Fruit fly (Drosophila melanogaster) whole organism, embryonic: Measurements from ENCODE around the gene CG12016.

ENCODE experiments used
- Bdp1 ChIP-seq: fragments of 200-800 bp; sonication (Bioruptor generic); optimal IDR thresholded peaks from 3 replicates; lab custom pipeline; 2016; ENCODE audit warnings: missing biosample characterization, missing genetic modification characterization
- Blimp-1 ChIP-seq: fragments of 200-800 bp; sonication (Bioruptor generic); optimal IDR thresholded peaks from 3 replicates; lab custom pipeline; 2018; ENCODE audit warnings: missing biosample characterization, missing genetic modification characterization, mild to moderate bottlenecking, moderate library complexity, missing genetic modification reagents
- CG11247 ChIP-seq: fragments of 200-800 bp; sonication (Bioruptor generic); IDR thresholded peaks from 2 replicates; pipeline ENCODE4 v1.3.6; 2022; ENCODE audit warnings: missing biosample characterization, missing genetic modification characterization
- CG1233 ChIP-seq: fragments of 200-800 bp; sonication (Bioruptor generic); optimal IDR thresholded peaks from 4 replicates; lab custom pipeline; 2018; ENCODE audit warnings: missing biosample characterization, mild to moderate bottlenecking, missing genetic modification characterization
- CG12744 ChIP-seq: fragments of 200-800 bp; sonication (Bioruptor generic); optimal IDR thresholded peaks from 2 replicates; lab custom pipeline; 2016; ENCODE audit warnings: missing biosample characterization, missing genetic modification characterization
- CG13296 ChIP-seq: fragments of 200-800 bp; sonication (Bioruptor generic); optimal IDR thresholded peaks from 3 replicates; lab custom pipeline; 2018; ENCODE audit warnings: missing biosample characterization, mild to moderate bottlenecking, missing genetic modification characterization
- CG13424 ChIP-seq: fragments of 200-800 bp; sonication (Bioruptor generic); optimal IDR thresholded peaks from 2 replicates; lab custom pipeline; 2019; ENCODE audit warnings: missing biosample characterization, mild to moderate bottlenecking, missing genetic modification characterization, moderate library complexity
- CG1602 ChIP-seq: fragments of 200-800 bp; sonication (Bioruptor generic); optimal IDR thresholded peaks from 3 replicates; lab custom pipeline; 2016; ENCODE audit warnings: missing biosample characterization, missing genetic modification characterization
- CG17385 ChIP-seq: fragments of 200-800 bp; sonication (Bioruptor generic); optimal IDR thresholded peaks from 3 replicates; lab custom pipeline; 2018; ENCODE audit warnings: missing biosample characterization, mild to moderate bottlenecking, missing genetic modification characterization
- CG18599 ChIP-seq: fragments of 200-800 bp; sonication (Bioruptor generic); optimal IDR thresholded peaks from 3 replicates; lab custom pipeline; 2017; ENCODE audit warnings: missing biosample characterization, missing genetic modification characterization, mild to moderate bottlenecking, moderate library complexity, missing genetic modification reagents
- CG2875 ChIP-seq: fragments of 200-800 bp; sonication (Bioruptor generic); optimal IDR thresholded peaks from 2 replicates; lab custom pipeline; 2017; ENCODE audit warnings: missing biosample characterization, mild to moderate bottlenecking, missing genetic modification characterization, missing genetic modification reagents
- CG2889 ChIP-seq: fragments of 200-800 bp; sonication (Bioruptor generic); IDR thresholded peaks from 3 replicates; pipeline ENCODE4 v1.3.6; 2022; ENCODE audit warnings: missing biosample characterization, missing genetic modification characterization
- CG3838 ChIP-seq: fragments of 200-800 bp; sonication (Bioruptor generic); optimal IDR thresholded peaks from 3 replicates; lab custom pipeline; 2016; ENCODE audit warnings: missing biosample characterization, missing genetic modification characterization
- CG7271 ChIP-seq: fragments of 200-800 bp; sonication (Bioruptor generic); optimal IDR thresholded peaks from 2 replicates; lab custom pipeline; 2018; ENCODE audit warnings: missing biosample characterization, mild to moderate bottlenecking, missing genetic modification characterization, moderate library complexity
- CG7556 ChIP-seq: fragments of 200-800 bp; sonication (Bioruptor generic); optimal IDR thresholded peaks from 2 replicates; lab custom pipeline; 2017; ENCODE audit warnings: missing biosample characterization, mild to moderate bottlenecking, missing genetic modification characterization
- CG7745 ChIP-seq: fragments of 200-800 bp; sonication (Bioruptor generic); optimal IDR thresholded peaks from 2 replicates; lab custom pipeline; 2018; ENCODE audit warnings: missing biosample characterization, mild to moderate bottlenecking, missing genetic modification characterization, moderate library complexity
- CG8281 ChIP-seq: fragments of 200-800 bp; sonication (Bioruptor generic); optimal IDR thresholded peaks from 2 replicates; lab custom pipeline; 2018; ENCODE audit warnings: missing biosample characterization, mild to moderate bottlenecking, missing genetic modification characterization, moderate library complexity
- CG8359 ChIP-seq: fragments of 200-800 bp; sonication (Bioruptor generic); optimal IDR thresholded peaks from 2 replicates; lab custom pipeline; 2017; ENCODE audit warnings: missing biosample characterization, mild to moderate bottlenecking, missing genetic modification characterization, borderline replicate concordance
- CoRest ChIP-seq: fragments of 200-800 bp; sonication (Bioruptor generic); optimal IDR thresholded peaks from 3 replicates; lab custom pipeline; 2018; ENCODE audit warnings: missing biosample characterization, mild to moderate bottlenecking, missing genetic modification characterization, moderate library complexity
- Dip3 ChIP-seq: fragments of 200-800 bp; sonication (Bioruptor generic); optimal IDR thresholded peaks from 3 replicates; lab custom pipeline; 2016; ENCODE audit warnings: missing biosample characterization, missing genetic modification characterization
- Fer2 ChIP-seq: fragments of 200-800 bp; sonication (Bioruptor generic); optimal IDR thresholded peaks from 2 replicates; lab custom pipeline; 2018; ENCODE audit warnings: missing biosample characterization, mild to moderate bottlenecking, missing genetic modification characterization, moderate library complexity
- HHEX ChIP-seq: fragments of 200-800 bp; sonication (Bioruptor generic); optimal IDR thresholded peaks from 3 replicates; lab custom pipeline; 2017; ENCODE audit warnings: missing biosample characterization, mild to moderate bottlenecking, missing genetic modification characterization, missing genetic modification reagents
- NFAT ChIP-seq: fragments of 200-800 bp; sonication (Bioruptor generic); IDR thresholded peaks from 2 replicates; pipeline ENCODE4 v1.3.6; 2022; ENCODE audit warnings: missing biosample characterization, missing genetic modification characterization
- Poxn ChIP-seq: fragments of 200-800 bp; sonication (Bioruptor generic); IDR thresholded peaks from 2 replicates; pipeline ENCODE4 v1.3.6; 2022; ENCODE audit warnings: missing biosample characterization, missing genetic modification characterization
- Rx ChIP-seq: fragments of 200-800 bp; sonication (Bioruptor generic); IDR thresholded peaks from 2 replicates; pipeline ENCODE4 v1.3.6; 2022; ENCODE audit warnings: missing biosample characterization, missing genetic modification characterization
- Sin3A ChIP-seq: fragments of >200 bp; optimal IDR thresholded peaks from 2 replicates; lab custom pipeline; 2018
- Sry-β ChIP-seq: fragments of 200-800 bp; sonication (Bioruptor generic); optimal IDR thresholded peaks from 2 replicates; lab custom pipeline; 2018; ENCODE audit warnings: missing biosample characterization, mild to moderate bottlenecking, missing genetic modification characterization, moderate library complexity
- Stat92E ChIP-seq, 3 experiments: fragments of >200 bp in 2 of 3; fragments of 200-800 bp in 1 of 3; sonication (Bioruptor generic) in 1 of 3; optimal IDR thresholded peaks; 2 replicates each; lab custom pipeline; 2017 to 2019; ENCODE audit warnings: missing biosample characterization in 3 of 3, missing genetic modification characterization in 3 of 3, mild to moderate bottlenecking in 1 of 3, moderate library complexity in 1 of 3
- YL-1 ChIP-seq: fragments of 200-800 bp; sonication (Bioruptor generic); optimal IDR thresholded peaks from 3 replicates; lab custom pipeline; 2017; ENCODE audit warnings: missing biosample characterization, mild to moderate bottlenecking, missing genetic modification characterization
- ab ChIP-seq: fragments of 200-800 bp; sonication (Bioruptor generic); optimal IDR thresholded peaks from 2 replicates; lab custom pipeline; 2016; ENCODE audit warnings: missing biosample characterization, missing genetic modification characterization
- bcd ChIP-seq: fragments of 200-800 bp; sonication (Bioruptor generic); optimal IDR thresholded peaks from 2 replicates; lab custom pipeline; 2017; ENCODE audit warnings: missing biosample characterization, mild to moderate bottlenecking, missing genetic modification characterization
- ci ChIP-seq: fragments of 200-800 bp; sonication (Bioruptor generic); IDR thresholded peaks from 3 replicates; pipeline ENCODE4 v1.3.6; 2022; ENCODE audit warnings: missing biosample characterization, missing genetic modification characterization
- corto ChIP-seq: fragments of 200-800 bp; sonication (Bioruptor generic); optimal IDR thresholded peaks from 2 replicates; lab custom pipeline; 2016; ENCODE audit warnings: missing biosample characterization, mild to moderate bottlenecking, missing genetic modification characterization, moderate library complexity
- crc ChIP-seq: fragments of 200-800 bp; sonication (Bioruptor generic); optimal IDR thresholded peaks from 2 replicates; lab custom pipeline; 2016; ENCODE audit warnings: missing biosample characterization, missing genetic modification characterization
- fd64A ChIP-seq: fragments of 200-800 bp; sonication (Bioruptor generic); optimal IDR thresholded peaks from 3 replicates; lab custom pipeline; 2018; ENCODE audit warnings: missing biosample characterization, mild to moderate bottlenecking, missing genetic modification characterization
- gcm2 ChIP-seq: fragments of 200-800 bp; sonication (Bioruptor generic); optimal IDR thresholded peaks from 2 replicates; lab custom pipeline; 2016; ENCODE audit warnings: missing biosample characterization, missing genetic modification characterization
- ind ChIP-seq: fragments of 200-800 bp; sonication (Bioruptor generic); optimal IDR thresholded peaks from 3 replicates; lab custom pipeline; 2016; ENCODE audit warnings: missing biosample characterization, missing genetic modification characterization
- jumu ChIP-seq: fragments of 200-800 bp; sonication (Bioruptor generic); optimal IDR thresholded peaks from 3 replicates; lab custom pipeline; 2016; ENCODE audit warnings: missing biosample characterization, missing genetic modification characterization
- ken ChIP-seq: fragments of 200-800 bp; sonication (Bioruptor generic); IDR thresholded peaks from 3 replicates; pipeline ENCODE4 v1.3.6; 2022; ENCODE audit warnings: missing biosample characterization, missing genetic modification characterization
- knrl ChIP-seq: fragments of 200-800 bp; sonication (Bioruptor generic); IDR thresholded peaks from 3 replicates; pipeline ENCODE4 v1.3.6; 2022; ENCODE audit warnings: missing biosample characterization, missing genetic modification characterization; ENCODE audit not compliant: partially characterized antibody
- mirr ChIP-seq: fragments of 200-800 bp; sonication (Bioruptor generic); optimal IDR thresholded peaks from 3 replicates; lab custom pipeline; 2018; ENCODE audit warnings: missing biosample characterization, mild to moderate bottlenecking, missing genetic modification characterization
- repo ChIP-seq: fragments of 200-800 bp; sonication (Bioruptor generic); optimal IDR thresholded peaks from 2 replicates; lab custom pipeline; 2016; ENCODE audit warnings: missing biosample characterization, missing genetic modification characterization
- row ChIP-seq: fragments of 200-800 bp; sonication (Bioruptor generic); IDR thresholded peaks from 3 replicates; pipeline ENCODE4 v1.3.6; 2022; ENCODE audit warnings: missing biosample characterization, missing genetic modification characterization
- shn ChIP-seq: fragments of 200-800 bp; sonication (Bioruptor generic); optimal IDR thresholded peaks from 3 replicates; lab custom pipeline; 2016; ENCODE audit warnings: missing biosample characterization, missing genetic modification characterization
- stc ChIP-seq: fragments of 200-800 bp; sonication (Bioruptor generic); IDR thresholded peaks from 2 replicates; pipeline ENCODE4 v1.3.6; 2022; ENCODE audit warnings: missing biosample characterization, missing genetic modification characterization
- stwl ChIP-seq: fragments of 200-800 bp; sonication (Bioruptor generic); optimal IDR thresholded peaks from 3 replicates; lab custom pipeline; 2018; ENCODE audit warnings: missing biosample characterization, mild to moderate bottlenecking, missing genetic modification characterization, moderate library complexity
- tio ChIP-seq: fragments of 200-800 bp; sonication (Bioruptor generic); optimal IDR thresholded peaks from 2 replicates; lab custom pipeline; 2017; ENCODE audit warnings: missing biosample characterization, missing genetic modification characterization, inconsistent platforms
- zfh1 ChIP-seq: fragments of 200-800 bp; sonication (Bioruptor generic); IDR thresholded peaks from 3 replicates; pipeline ENCODE4 v1.3.6; 2022; ENCODE audit warnings: missing biosample characterization, missing genetic modification characterization

The CG12016 gene

dm6 chr3L:3325925-3326903 is 6.9 kb downstream of the CG12016 start, which contains the start of gene Gtpx (continued):
- peak; percentile 69 for TF ChIP-seq CG13424 (tag; lab: Kevin White, UChicago)
- no peak for TF ChIP-seq CG2875
- TF ChIP-seq CG12744 (GFP tag; lab: Kevin White, UChicago), result peak; percentile 7
- TF ChIP-seq stwl (tag; lab: Kevin White, UChicago), result peak; percentile 88
- no peak for TF ChIP-seq CG7745 (tag; lab: Kevin White, UChicago)
- no peak for TF ChIP-seq HHEX (GFP tag; lab: Kevin White, UChicago)
- TF ChIP-seq Fer2 (tag; lab: Kevin White, UChicago), result no peak
- peak; percentile 6 for TF ChIP-seq ab (GFP tag; lab: Kevin White, UChicago)
- peak; percentile 8 for TF ChIP-seq CG7556 (GFP tag; lab: Kevin White, UChicago)
- TF ChIP-seq ken, result 0 out of 3 replicates have a peak, but pooled peaks have one; percentile 4
- no peak for TF ChIP-seq zfh1 (GFP tag; lab: Robert Waterston, UW)
- peak; percentile 37 for TF ChIP-seq Blimp-1 (GFP tag; lab: Kevin White, UChicago)
- no peak for TF ChIP-seq Poxn (GFP tag; lab: Robert Waterston, UW)
- no peak for TF ChIP-seq tio (GFP tag; lab: Kevin White, UChicago)
- TF ChIP-seq CG17385 (GFP tag; lab: Kevin White, UChicago), result peak; percentile 49
- TF ChIP-seq CG8281 (tag; lab: Kevin White, UChicago), result no peak
- TF ChIP-seq jumu (GFP tag; lab: Kevin White, UChicago), result peak; percentile 25
- peak; percentile 21; the same call in 1 of the 3 replicates for TF ChIP-seq ci (GFP tag; lab: Robert Waterston, UW)
- no peak for TF ChIP-seq Rx (GFP tag; lab: Robert Waterston, UW)
- no peak for TF ChIP-seq Bdp1 (GFP tag; lab: Kevin White, UChicago)
- TF ChIP-seq fd64A (GFP tag; lab: Kevin White, UChicago), result no peak
- peak; percentile 17; the same call in 1 of the 3 replicates for TF ChIP-seq knrl
- no peak for TF ChIP-seq CG3838 (GFP tag; lab: Kevin White, UChicago)
- no peak for TF ChIP-seq Sry-β
- no peak for TF ChIP-seq stc (GFP tag; lab: Robert Waterston, UW)
- TF ChIP-seq CoRest (tag; lab: Kevin White, UChicago), result peak; percentile 79
- peak; percentile 81 for TF ChIP-seq row (GFP tag; lab: Robert Waterston, UW)
- TF ChIP-seq CG1233 (GFP tag; lab: Kevin White, UChicago), result no peak
- peak; percentile 35 for TF ChIP-seq bcd (GFP tag; lab: Kevin White, UChicago)
- no peak for TF ChIP-seq shn (GFP tag; lab: Kevin White, UChicago)
- TF ChIP-seq crc (GFP tag; lab: Kevin White, UChicago), result peak; percentile 66
- TF ChIP-seq repo (GFP tag; lab: Kevin White, UChicago), result no peak
- no peak for TF ChIP-seq NFAT (GFP tag; lab: Robert Waterston, UW)
- no peak for TF ChIP-seq CG8359
- TF ChIP-seq Stat92E (GFP tag; optimal IDR thresholded peaks at IDR 0.05; lab: Kevin White, UChicago), result no peak
- TF ChIP-seq CG2889 (GFP tag; lab: Robert Waterston, UW), result no peak
- TF ChIP-seq YL-1 (GFP tag; lab: Kevin White, UChicago), result peak; percentile 75
- TF ChIP-seq ind (GFP tag; lab: Kevin White, UChicago), result peak; percentile 19
- no peak for TF ChIP-seq Dip3 (GFP tag; lab: Kevin White, UChicago)
- peak; percentile 6 for TF ChIP-seq CG1602 (GFP tag; lab: Kevin White, UChicago)
- TF ChIP-seq CG13296 (GFP tag; lab: Kevin White, UChicago), result no peak
- TF ChIP-seq Sin3A, result peak; percentile 96
- no peak for TF ChIP-seq mirr (GFP tag; lab: Kevin White, UChicago)
- no peak for TF ChIP-seq corto (GFP tag; lab: Kevin White, UChicago)
- peak; percentile 43 for TF ChIP-seq CG18599 (GFP tag; lab: Kevin White, UChicago)
- TF ChIP-seq gcm2 (GFP tag; lab: Kevin White, UChicago), result no peak
- TF ChIP-seq CG11247 (GFP tag; lab: Robert Waterston, UW), result no peak
- no peak for TF ChIP-seq CG7271
